Worm (Caenorhabditis elegans): Measurements from ENCODE around the gene snf-3.

snf-3 gene

ce11 chrII:1090743-1091142 is 1.1 kb upstream of the snf-3 start:
- TF ChIP-seq sea-2 (GFP tag; optimal IDR thresholded peaks at IDR 0.05) (no peak), nhr-28 (tag; optimal IDR thresholded peaks at IDR 0.05) (no peak), ceh-16 (tag; optimal IDR thresholded peaks at IDR 0.05) (no peak), daf-12 (tag; optimal IDR thresholded peaks at IDR 0.05) (no peak), nhr-23 (tag; optimal IDR thresholded peaks at IDR 0.05) (peak; percentile 26), nhr-25 (tag; optimal IDR thresholded peaks at IDR 0.05) (peak; percentile 68), nfya-1 (tag; optimal IDR thresholded peaks at IDR 0.05; ENCODE audit: insufficient read depth) (no peak)

ce11 chrII:1100719-1101118 is 8.9 kb downstream of the snf-3 start, which contains the start of gene pho-14:
TSS of gene pho-14 (minus strand) at chrII:1100819.
- TF ChIP-seq nfya-1 (tag; optimal IDR thresholded peaks at IDR 0.05; ENCODE audit: insufficient read depth) = no peak
- no peak for TF ChIP-seq ama-1 (optimal IDR thresholded peaks at IDR 0.05)
- TF ChIP-seq ceh-9 (tag; optimal IDR thresholded peaks at IDR 0.05) = no peak
- no peak for TF ChIP-seq fos-1 (tag; optimal IDR thresholded peaks at IDR 0.05)
- no peak for TF ChIP-seq nhr-25 (tag; optimal IDR thresholded peaks at IDR 0.05)
- TF ChIP-seq egl-27 (tag; optimal IDR thresholded peaks at IDR 0.05) = no peak
- no peak for TF ChIP-seq unc-62 (GFP tag; optimal IDR thresholded peaks at IDR 0.05)
- TF ChIP-seq egl-5 (tag; optimal IDR thresholded peaks at IDR 0.05) = no peak
- no peak for TF ChIP-seq skn-1 (tag; optimal IDR thresholded peaks at IDR 0.05)
- TF ChIP-seq elt-2 (tag; optimal IDR thresholded peaks at IDR 0.05) = no peak
- no peak for TF ChIP-seq nhr-23 (tag; optimal IDR thresholded peaks at IDR 0.05)
- TF ChIP-seq pha-4 (tag; optimal IDR thresholded peaks at IDR 0.05) = no peak

DNA sequence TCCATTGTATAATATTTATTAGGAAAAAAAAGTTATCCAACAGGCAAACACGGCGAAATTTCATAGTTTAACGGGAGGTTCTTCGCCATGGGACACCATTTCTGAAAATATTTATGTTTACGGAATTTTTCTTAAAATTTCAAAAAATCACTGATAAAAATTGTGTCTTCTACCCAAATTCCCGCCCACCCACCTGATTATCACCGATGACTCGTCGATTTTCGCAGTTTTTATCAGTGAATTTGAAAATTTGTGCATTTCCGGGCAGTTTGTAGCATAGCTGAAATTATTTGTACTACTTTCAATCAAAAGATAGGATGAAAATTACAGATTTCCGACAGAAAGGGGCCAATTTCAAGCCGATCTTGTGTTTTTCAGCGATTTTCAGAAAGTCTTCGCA is 9.6 kb downstream of the snf-3 start:
- peak; percentile 14 for TF ChIP-seq jun-1 (tag; optimal IDR thresholded peaks at IDR 0.05)
- no peak for TF ChIP-seq eor-1 (tag; optimal IDR thresholded peaks at IDR 0.05)
- TF ChIP-seq pqm-1 (tag; optimal IDR thresholded peaks at IDR 0.05) = peak; percentile 47
- TF ChIP-seq nhr-11 (tag; optimal IDR thresholded peaks at IDR 0.05) = no peak
- TF ChIP-seq elt-2 (tag; optimal IDR thresholded peaks at IDR 0.05) = peak; percentile 91

ce11 chrII:1102209-1102608 is 10.4 kb downstream of the snf-3 start:
- TF ChIP-seq egl-5 (tag; optimal IDR thresholded peaks at IDR 0.05) (no peak), jun-1 (tag; optimal IDR thresholded peaks at IDR 0.05) (no peak), pha-4 (tag; optimal IDR thresholded peaks at IDR 0.05) (no peak), lin-15B (tag; optimal IDR thresholded peaks at IDR 0.05) (no peak), tbx-2 (tag; optimal IDR thresholded peaks at IDR 0.05) (no peak), ZK546.5 (tag; optimal IDR thresholded peaks at IDR 0.05) (no peak), fos-1 (tag; optimal IDR thresholded peaks at IDR 0.05) (no peak), lin-39 (tag; optimal IDR thresholded peaks at IDR 0.05) (no peak), nhr-43 (tag; optimal IDR thresholded peaks at IDR 0.05; ENCODE audit: poor library complexity, severe bottlenecking) (no peak), egl-27 (tag; optimal IDR thresholded peaks at IDR 0.05) (no peak), unc-39 (tag; optimal IDR thresholded peaks at IDR 0.05) (no peak), nhr-25 (tag; optimal IDR thresholded peaks at IDR 0.05) (no peak), ztf-11 (tag; optimal IDR thresholded peaks at IDR 0.05) (no peak), nhr-67 (tag; optimal IDR thresholded peaks at IDR 0.05) (no peak)

ce11 chrII:1103484-1104100 is 11.8 kb downstream of the snf-3 start:
- TF ChIP-seq nhr-237 (tag; optimal IDR thresholded peaks at IDR 0.05) (no peak), ama-1 (optimal IDR thresholded peaks at IDR 0.05) (no peak), elt-3 (tag; optimal IDR thresholded peaks at IDR 0.05) (no peak), mml-1 (tag; optimal IDR thresholded peaks at IDR 0.05) (no peak), ztf-11 (tag; optimal IDR thresholded peaks at IDR 0.05) (no peak), elt-2 (tag; optimal IDR thresholded peaks at IDR 0.05) (peak; percentile 100), snpc-4 (tag; optimal IDR thresholded peaks at IDR 0.05) (no peak), pha-4 (tag; optimal IDR thresholded peaks at IDR 0.05) (peak; percentile 74), nhr-23 (tag; optimal IDR thresholded peaks at IDR 0.05) (no peak), unc-39 (tag; optimal IDR thresholded peaks at IDR 0.05) (no peak), fkh-10 (GFP tag; optimal IDR thresholded peaks at IDR 0.05) (no peak), ZK546.5 (tag; optimal IDR thresholded peaks at IDR 0.05) (no peak), ceh-82 (tag; optimal IDR thresholded peaks at IDR 0.05) (no peak), lin-15B (tag; optimal IDR thresholded peaks at IDR 0.05) (no peak), fos-1 (tag; optimal IDR thresholded peaks at IDR 0.05) (peak; percentile 78), mdl-1 (tag; optimal IDR thresholded peaks at IDR 0.05) (no peak), hmg-11 (tag; optimal IDR thresholded peaks at IDR 0.05) (no peak), skn-1 (tag; optimal IDR thresholded peaks at IDR 0.05) (no peak), egl-5 (tag; optimal IDR thresholded peaks at IDR 0.05) (no peak), nfya-1 (tag; optimal IDR thresholded peaks at IDR 0.05; ENCODE audit: insufficient read depth) (no peak), sea-2 (GFP tag; optimal IDR thresholded peaks at IDR 0.05) (no peak), lsy-12 (tag; optimal IDR thresholded peaks at IDR 0.05) (no peak), tbx-2 (tag; optimal IDR thresholded peaks at IDR 0.05) (no peak), R02D3.7 (tag; optimal IDR thresholded peaks at IDR 0.05) (no peak), nhr-77 (tag; optimal IDR thresholded peaks at IDR 0.05) (no peak), nhr-43 (tag; optimal IDR thresholded peaks at IDR 0.05; ENCODE audit: poor library complexity, severe bottlenecking) (no peak), ceh-28 (tag; optimal IDR thresholded peaks at IDR 0.05) (no peak), nhr-76 (tag; optimal IDR thresholded peaks at IDR 0.05) (no peak), jun-1 (tag; optimal IDR thresholded peaks at IDR 0.05) (peak; percentile 96), ztf-4 (tag; optimal IDR thresholded peaks at IDR 0.05) (no peak), unc-62 (GFP tag; optimal IDR thresholded peaks at IDR 0.05) (no peak)
